Fruit fly (Drosophila melanogaster): ENCODE measurements around the gene Adhr.

Gene Adhr

DNA sequence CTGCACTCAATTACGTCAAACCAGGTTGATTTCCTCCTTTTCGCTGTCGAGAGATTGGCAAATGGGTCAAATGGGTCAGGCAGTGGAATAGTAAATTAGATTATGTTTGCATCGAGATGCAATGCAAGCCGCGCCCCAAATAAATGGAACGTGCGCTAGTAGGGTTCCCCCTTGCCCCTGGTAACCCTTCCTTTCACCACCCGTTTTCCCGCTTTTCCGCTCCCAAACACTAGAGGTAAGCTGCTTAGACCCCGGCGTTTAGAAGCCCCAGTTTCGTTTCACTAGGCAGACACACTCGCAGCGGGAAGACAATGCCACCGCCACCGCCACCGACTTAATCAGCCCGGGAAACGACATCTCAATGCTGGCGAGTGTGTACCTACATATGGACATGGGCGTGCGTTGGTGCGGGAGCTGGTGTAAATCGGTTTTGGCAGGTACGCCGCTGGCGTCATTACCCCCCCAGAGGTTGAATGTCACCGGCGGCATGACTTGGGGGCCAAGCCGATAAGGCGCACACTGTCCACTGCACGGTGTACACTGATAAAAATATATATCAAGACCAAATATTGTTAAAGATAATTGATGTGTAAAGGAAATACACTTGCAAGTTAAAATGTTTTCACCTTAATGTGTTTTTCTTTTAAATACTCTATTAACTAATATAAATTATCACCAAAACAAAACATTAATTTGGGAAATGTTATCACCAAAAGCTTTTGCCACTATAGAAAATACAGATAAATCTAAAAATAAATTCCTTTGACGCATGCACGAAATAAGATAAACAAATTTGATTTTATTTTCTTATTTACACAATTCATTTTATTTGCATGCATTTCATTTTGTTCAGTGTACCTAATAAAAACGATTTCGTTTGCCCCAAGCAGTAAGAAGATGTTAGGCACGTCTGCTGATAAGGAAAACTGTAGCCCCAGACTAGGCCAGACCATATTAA, 2.1 kb upstream of the Adhr start (continued):
- TF ChIP-seq peb (GFP tag; IDR thresholded peaks at IDR 0.05) (peak; percentile 42; the same call in 1 of the 2 replicates), tap (tag; optimal IDR thresholded peaks at IDR 0.05) (peak; percentile 77), Xbp1 (GFP tag; optimal IDR thresholded peaks at IDR 0.05) (peak; percentile 78), unc-4 (GFP tag; IDR thresholded peaks at IDR 0.05; ENCODE audit: partially characterized antibody) (no peak), chif (GFP tag; optimal IDR thresholded peaks at IDR 0.05) (peak; percentile 53 to 66), Hsf (GFP tag; optimal IDR thresholded peaks at IDR 0.05) (peak; percentile 66), CG34422 (GFP tag; IDR thresholded peaks at IDR 0.05) (no peak; the same call in 2 of the 3 replicates), CG6272 (GFP tag; IDR thresholded peaks at IDR 0.05) (peak; percentile 29; the same call in 1 of the 2 replicates), NC2α (GFP tag; optimal IDR thresholded peaks at IDR 0.05) (peak; percentile 36), Aef1 (GFP tag; IDR thresholded peaks at IDR 0.05) (peak; percentile 58; the same call in 2 of the 3 replicates), Ets97D (GFP tag; optimal IDR thresholded peaks at IDR 0.05) (peak; percentile 4), CG4360 (GFP tag; IDR thresholded peaks at IDR 0.05) (no peak), ATbp (GFP tag; optimal IDR thresholded peaks at IDR 0.05) (peak; percentile 66), phol (tag; optimal IDR thresholded peaks at IDR 0.05) (peak; percentile 91), dm (GFP tag; optimal IDR thresholded peaks at IDR 0.05) (peak; percentile 15), schlank (tag; optimal IDR thresholded peaks at IDR 0.05) (no peak), CG6689 (GFP tag; IDR thresholded peaks at IDR 0.05) (peak; percentile 76), pzg (GFP tag; optimal IDR thresholded peaks at IDR 0.05) (no peak), CG18599 (GFP tag; optimal IDR thresholded peaks at IDR 0.05) (peak; percentile 94), CG12219 (GFP tag; optimal IDR thresholded peaks at IDR 0.05) (peak; percentile 52), fru (optimal IDR thresholded peaks at IDR 0.05) (no peak), sc (optimal IDR thresholded peaks at IDR 0.05) (no peak), sc (GFP tag; optimal IDR thresholded peaks at IDR 0.05) (peak; percentile 72), CG9215 (GFP tag; IDR thresholded peaks at IDR 0.05) (peak; percentile 61; the same call in 1 of the 2 replicates), Camta (GFP tag; optimal IDR thresholded peaks at IDR 0.05) (peak; percentile 3), pb (GFP tag; optimal IDR thresholded peaks at IDR 0.05) (no peak), al (GFP tag; IDR thresholded peaks at IDR 0.05) (peak; percentile 44; the same call in 1 of the 2 replicates), repo (GFP tag; optimal IDR thresholded peaks at IDR 0.05) (no peak), danr (GFP tag; IDR thresholded peaks at IDR 0.05) (peak; percentile 57; the same call in 1 of the 2 replicates), Kr (GFP tag; optimal IDR thresholded peaks at IDR 0.05) (no peak), CG11560 (tag; IDR thresholded peaks at IDR 0.05) (0 out of 3 replicates have a peak, but pooled peaks have one; percentile 41), trem (tag; optimal IDR thresholded peaks at IDR 0.05) (peak; percentile 80), CG2120 (GFP tag; optimal IDR thresholded peaks at IDR 0.05) (peak; percentile 88), ken (GFP tag; IDR thresholded peaks at IDR 0.05) (peak; percentile 25; the same call in 1 of the 3 replicates), bigmax (GFP tag; optimal IDR thresholded peaks at IDR 0.05) (no peak), pros (GFP tag; optimal IDR thresholded peaks at IDR 0.05) (no peak), CG10543 (GFP tag; optimal IDR thresholded peaks at IDR 0.05) (peak; percentile 82), exex (tag; optimal IDR thresholded peaks at IDR 0.05) (peak; percentile 74), nerfin-2 (GFP tag; IDR thresholded peaks at IDR 0.05; ENCODE audit: partially characterized antibody) (no peak), mam (GFP tag; optimal IDR thresholded peaks at IDR 0.05) (peak; percentile 33), zen (tag; optimal IDR thresholded peaks at IDR 0.05) (peak; percentile 60), dan (GFP tag; IDR thresholded peaks at IDR 0.05) (no peak), CG17385 (GFP tag; optimal IDR thresholded peaks at IDR 0.05) (peak; percentile 85), CG10654 (GFP tag; optimal IDR thresholded peaks at IDR 0.05) (peak; percentile 77), Optix (GFP tag; IDR thresholded peaks at IDR 0.05) (no peak), bcd (GFP tag; optimal IDR thresholded peaks at IDR 0.05) (peak; percentile 82), CG14965 (GFP tag; optimal IDR thresholded peaks at IDR 0.05; ENCODE audit: borderline replicate concordance) (no peak), CG6765 (GFP tag; optimal IDR thresholded peaks at IDR 0.05) (peak; percentile 77), CHES-1-like (GFP tag; optimal IDR thresholded peaks at IDR 0.05) (peak; percentile 3)
